Fruit fly (Drosophila melanogaster) whole organism, embryonic: ENCODE measurements around the gene fit.
A peak's percentile ranks its signal among the peaks of the same experiment; 100 is the strongest.

Experiments used
- ATbp ChIP-seq: fragments of 200-800 bp; sonication (Bioruptor generic); optimal IDR thresholded peaks from 2 replicates; lab custom pipeline; 2017; ENCODE audit warnings: missing biosample characterization, mild to moderate bottlenecking, missing genetic modification characterization, missing genetic modification reagents
- Atf3 ChIP-seq: fragments of 200-800 bp; sonication (Bioruptor generic); optimal IDR thresholded peaks from 3 replicates; lab custom pipeline; 2016; ENCODE audit warnings: missing biosample characterization, missing genetic modification characterization
- Bgb ChIP-seq: fragments of 200-800 bp; sonication (Bioruptor generic); IDR thresholded peaks from 2 replicates; pipeline ENCODE4 v1.3.6; 2022; ENCODE audit warnings: missing biosample characterization, missing genetic modification characterization; ENCODE audit not compliant: partially characterized antibody
- CG10209 ChIP-seq: fragments of 200-800 bp; sonication (Bioruptor generic); optimal IDR thresholded peaks from 3 replicates; lab custom pipeline; 2017; ENCODE audit warnings: missing biosample characterization, mild to moderate bottlenecking, missing genetic modification characterization, missing genetic modification reagents
- CG10565 ChIP-seq: fragments of 200-800 bp; sonication (Bioruptor generic); optimal IDR thresholded peaks from 3 replicates; lab custom pipeline; 2016; ENCODE audit warnings: missing biosample characterization, mild to moderate bottlenecking, missing genetic modification characterization
- CG12071 ChIP-seq: fragments of 200-800 bp; sonication (Bioruptor generic); optimal IDR thresholded peaks from 3 replicates; lab custom pipeline; 2018; ENCODE audit warnings: missing biosample characterization, mild to moderate bottlenecking, missing genetic modification characterization
- CG12744 ChIP-seq: fragments of 200-800 bp; sonication (Bioruptor generic); optimal IDR thresholded peaks from 2 replicates; lab custom pipeline; 2016; ENCODE audit warnings: missing biosample characterization, missing genetic modification characterization
- CG17328 ChIP-seq: fragments of 200-800 bp; sonication (Bioruptor generic); IDR thresholded peaks from 2 replicates; pipeline ENCODE4 v1.3.6; 2022; ENCODE audit warnings: missing biosample characterization, missing genetic modification characterization
- CG1792 ChIP-seq: fragments of 200-800 bp; sonication (Bioruptor generic); optimal IDR thresholded peaks from 2 replicates; lab custom pipeline; 2016; ENCODE audit warnings: missing biosample characterization, missing genetic modification characterization
- CG2678 ChIP-seq: fragments of 200-800 bp; sonication (Bioruptor generic); optimal IDR thresholded peaks from 3 replicates; lab custom pipeline; 2019; ENCODE audit warnings: missing biosample characterization, mild to moderate bottlenecking, missing genetic modification characterization, moderate library complexity
- CG2889 ChIP-seq: fragments of 200-800 bp; sonication (Bioruptor generic); IDR thresholded peaks from 3 replicates; pipeline ENCODE4 v1.3.6; 2022; ENCODE audit warnings: missing biosample characterization, missing genetic modification characterization
- CG32767 ChIP-seq: fragments of 200-800 bp; sonication (Bioruptor generic); IDR thresholded peaks from 2 replicates; pipeline ENCODE4 v1.3.6; 2022; ENCODE audit warnings: missing biosample characterization, missing genetic modification characterization
- CG34422 ChIP-seq: fragments of 200-800 bp; sonication (Bioruptor generic); IDR thresholded peaks from 3 replicates; pipeline ENCODE4 v1.3.6; 2022; ENCODE audit warnings: missing biosample characterization, missing genetic modification characterization
- CG5180 ChIP-seq: fragments of 200-800 bp; sonication (Bioruptor generic); optimal IDR thresholded peaks from 3 replicates; lab custom pipeline; 2017; ENCODE audit warnings: missing biosample characterization, missing genetic modification characterization, mild to moderate bottlenecking, moderate library complexity, missing genetic modification reagents
- CG6765 ChIP-seq: fragments of 200-800 bp; sonication (Bioruptor generic); optimal IDR thresholded peaks from 3 replicates; lab custom pipeline; 2017; ENCODE audit warnings: missing biosample characterization, mild to moderate bottlenecking, missing genetic modification characterization
- CG7928 ChIP-seq: fragments of 200-800 bp; sonication (Bioruptor generic); optimal IDR thresholded peaks from 2 replicates; lab custom pipeline; 2017; ENCODE audit warnings: missing biosample characterization, mild to moderate bottlenecking, missing genetic modification characterization
- CG7963 ChIP-seq: fragments of 200-800 bp; sonication (Bioruptor generic); IDR thresholded peaks from 3 replicates; pipeline ENCODE4 v1.3.6; 2022; ENCODE audit warnings: missing biosample characterization, missing genetic modification characterization; ENCODE audit not compliant: partially characterized antibody
- CG8924 ChIP-seq: fragments of 200-800 bp; optimal IDR thresholded peaks from 3 replicates; lab custom pipeline; 2019; ENCODE audit warnings: missing biosample characterization, mild to moderate bottlenecking, missing genetic modification characterization, moderate library complexity
- CrebB ChIP-seq: fragments of 200-800 bp; sonication (Bioruptor generic); optimal IDR thresholded peaks from 3 replicates; lab custom pipeline; 2018; ENCODE audit warnings: missing biosample characterization, mild to moderate bottlenecking, missing genetic modification characterization
- D19B ChIP-seq: fragments of 200-800 bp; sonication (Bioruptor generic); optimal IDR thresholded peaks from 2 replicates; lab custom pipeline; 2017; ENCODE audit warnings: missing biosample characterization, mild to moderate bottlenecking, missing genetic modification characterization
- Drgx ChIP-seq: fragments of 200-800 bp; sonication (Bioruptor generic); IDR thresholded peaks from 2 replicates; pipeline ENCODE4 v1.3.6; 2022; ENCODE audit warnings: missing biosample characterization, missing genetic modification characterization
- Eip74EF ChIP-seq, 2 experiments: fragments of 200-800 bp in 1 of 2; fragments of >200 bp in 1 of 2; sonication (Bioruptor generic) in 1 of 2; optimal IDR thresholded peaks; 2 replicates each; lab custom pipeline; 2017 to 2019; ENCODE audit warnings: missing biosample characterization in 2 of 2, missing genetic modification characterization in 2 of 2, mild to moderate bottlenecking in 1 of 2, moderate library complexity in 1 of 2
- Fer1 ChIP-seq: fragments of 200-800 bp; sonication (Bioruptor generic); optimal IDR thresholded peaks from 2 replicates; lab custom pipeline; 2017; ENCODE audit warnings: missing biosample characterization, mild to moderate bottlenecking, missing genetic modification characterization
- H15 ChIP-seq: fragments of 200-800 bp; sonication (Bioruptor generic); IDR thresholded peaks from 3 replicates; pipeline ENCODE4 v1.3.6; 2022; ENCODE audit warnings: missing biosample characterization, missing genetic modification characterization
- HHEX ChIP-seq: fragments of 200-800 bp; sonication (Bioruptor generic); optimal IDR thresholded peaks from 3 replicates; lab custom pipeline; 2017; ENCODE audit warnings: missing biosample characterization, mild to moderate bottlenecking, missing genetic modification characterization, missing genetic modification reagents
- Hey ChIP-seq: fragments of 200-800 bp; sonication (Bioruptor generic); optimal IDR thresholded peaks from 3 replicates; lab custom pipeline; 2018; ENCODE audit warnings: missing biosample characterization, mild to moderate bottlenecking, missing genetic modification characterization
- Hmr ChIP-seq: fragments of 200-800 bp; sonication (Bioruptor generic); optimal IDR thresholded peaks from 3 replicates; lab custom pipeline; 2017; ENCODE audit warnings: mild to moderate bottlenecking, missing biosample characterization, missing genetic modification reagents, missing genetic modification characterization
- MESR4 ChIP-seq: fragments of 200-800 bp; sonication (Bioruptor generic); optimal IDR thresholded peaks from 2 replicates; lab custom pipeline; 2018; ENCODE audit warnings: missing biosample characterization, mild to moderate bottlenecking, missing genetic modification characterization, moderate library complexity
- Mrtf ChIP-seq: fragments of 200-800 bp; sonication (Bioruptor generic); IDR thresholded peaks from 3 replicates; pipeline ENCODE4 v1.3.6; 2022; ENCODE audit warnings: missing biosample characterization, missing genetic modification characterization
- Myb ChIP-seq: fragments of 200-800 bp; sonication (Bioruptor generic); optimal IDR thresholded peaks from 2 replicates; lab custom pipeline; 2016; ENCODE audit warnings: missing biosample characterization, missing genetic modification characterization
- Rfx ChIP-seq: fragments of 200-800 bp; sonication (Bioruptor generic); IDR thresholded peaks from 2 replicates; pipeline ENCODE4 v1.3.6; 2022; ENCODE audit warnings: missing biosample characterization, missing genetic modification characterization
- Rx ChIP-seq: fragments of 200-800 bp; sonication (Bioruptor generic); IDR thresholded peaks from 2 replicates; pipeline ENCODE4 v1.3.6; 2022; ENCODE audit warnings: missing biosample characterization, missing genetic modification characterization
- Six4 ChIP-seq: fragments of 200-800 bp; sonication (Bioruptor generic); optimal IDR thresholded peaks from 2 replicates; lab custom pipeline; 2016; ENCODE audit warnings: missing biosample characterization, missing genetic modification characterization
- ap ChIP-seq: fragments of 200-800 bp; sonication (Bioruptor generic); IDR thresholded peaks from 2 replicates; pipeline ENCODE4 v1.3.6; 2022; ENCODE audit warnings: missing biosample characterization, missing genetic modification characterization
- caup ChIP-seq: fragments of 200-800 bp; sonication (Bioruptor generic); optimal IDR thresholded peaks from 3 replicates; lab custom pipeline; 2017; ENCODE audit warnings: missing biosample characterization, mild to moderate bottlenecking, missing genetic modification characterization, moderate library complexity; ENCODE audit not compliant: severe bottlenecking
- dmrt11E ChIP-seq: fragments of 200-800 bp; sonication (Bioruptor generic); optimal IDR thresholded peaks from 3 replicates; lab custom pipeline; 2018; ENCODE audit warnings: missing biosample characterization, mild to moderate bottlenecking, missing genetic modification characterization, moderate library complexity
- dysf ChIP-seq: fragments of 200-800 bp; sonication (Bioruptor generic); IDR thresholded peaks from 3 replicates; pipeline ENCODE4 v1.3.6; 2022; ENCODE audit warnings: missing biosample characterization, missing genetic modification characterization
- en ChIP-seq: fragments of 200-800 bp; sonication (Bioruptor generic); optimal IDR thresholded peaks from 2 replicates; lab custom pipeline; 2016; ENCODE audit warnings: missing biosample characterization, missing genetic modification characterization
- eyg ChIP-seq: fragments of 200-800 bp; sonication (Bioruptor generic); optimal IDR thresholded peaks from 3 replicates; lab custom pipeline; 2016; ENCODE audit warnings: missing biosample characterization, missing genetic modification characterization
- h ChIP-seq: fragments of >200 bp; optimal IDR thresholded peaks from 2 replicates; lab custom pipeline; 2017
- luna ChIP-seq: fragments of 200-800 bp; sonication (Bioruptor generic); optimal IDR thresholded peaks from 2 replicates; lab custom pipeline; 2016; ENCODE audit warnings: missing biosample characterization, missing genetic modification characterization
- p53 ChIP-seq: fragments of 200-800 bp; sonication (Bioruptor generic); optimal IDR thresholded peaks from 2 replicates; lab custom pipeline; 2016; ENCODE audit warnings: missing biosample characterization, missing genetic modification characterization
- peb ChIP-seq: fragments of 200-800 bp; sonication (Bioruptor generic); IDR thresholded peaks from 2 replicates; pipeline ENCODE4 v1.3.6; 2022; ENCODE audit warnings: missing biosample characterization, missing genetic modification characterization
- pfk ChIP-seq: fragments of 200-800 bp; sonication (Bioruptor generic); optimal IDR thresholded peaks from 2 replicates; lab custom pipeline; 2018; ENCODE audit warnings: missing biosample characterization, mild to moderate bottlenecking, missing genetic modification characterization, moderate library complexity
- stwl ChIP-seq: fragments of 200-800 bp; sonication (Bioruptor generic); optimal IDR thresholded peaks from 3 replicates; lab custom pipeline; 2018; ENCODE audit warnings: missing biosample characterization, mild to moderate bottlenecking, missing genetic modification characterization, moderate library complexity
- toy ChIP-seq: fragments of 200-800 bp; sonication (Bioruptor generic); IDR thresholded peaks from 2 replicates; pipeline ENCODE4 v1.3.6; 2022; ENCODE audit warnings: missing biosample characterization, missing genetic modification characterization
- ttk ChIP-seq: fragments of 200-800 bp; sonication (Bioruptor generic); IDR thresholded peaks from 2 replicates; pipeline ENCODE4 v2.1.2; 2022; ENCODE audit warnings: missing biosample characterization, missing genetic modification characterization
- unc-4 ChIP-seq: fragments of 200-800 bp; sonication (Bioruptor generic); IDR thresholded peaks from 2 replicates; pipeline ENCODE4 v1.3.6; 2022; ENCODE audit warnings: missing biosample characterization, missing genetic modification characterization; ENCODE audit not compliant: partially characterized antibody
- zen ChIP-seq: fragments of 200-800 bp; sonication (Bioruptor generic); optimal IDR thresholded peaks from 3 replicates; lab custom pipeline; 2018; ENCODE audit warnings: missing biosample characterization, mild to moderate bottlenecking, missing genetic modification characterization, moderate library complexity

The fit gene

DNA sequence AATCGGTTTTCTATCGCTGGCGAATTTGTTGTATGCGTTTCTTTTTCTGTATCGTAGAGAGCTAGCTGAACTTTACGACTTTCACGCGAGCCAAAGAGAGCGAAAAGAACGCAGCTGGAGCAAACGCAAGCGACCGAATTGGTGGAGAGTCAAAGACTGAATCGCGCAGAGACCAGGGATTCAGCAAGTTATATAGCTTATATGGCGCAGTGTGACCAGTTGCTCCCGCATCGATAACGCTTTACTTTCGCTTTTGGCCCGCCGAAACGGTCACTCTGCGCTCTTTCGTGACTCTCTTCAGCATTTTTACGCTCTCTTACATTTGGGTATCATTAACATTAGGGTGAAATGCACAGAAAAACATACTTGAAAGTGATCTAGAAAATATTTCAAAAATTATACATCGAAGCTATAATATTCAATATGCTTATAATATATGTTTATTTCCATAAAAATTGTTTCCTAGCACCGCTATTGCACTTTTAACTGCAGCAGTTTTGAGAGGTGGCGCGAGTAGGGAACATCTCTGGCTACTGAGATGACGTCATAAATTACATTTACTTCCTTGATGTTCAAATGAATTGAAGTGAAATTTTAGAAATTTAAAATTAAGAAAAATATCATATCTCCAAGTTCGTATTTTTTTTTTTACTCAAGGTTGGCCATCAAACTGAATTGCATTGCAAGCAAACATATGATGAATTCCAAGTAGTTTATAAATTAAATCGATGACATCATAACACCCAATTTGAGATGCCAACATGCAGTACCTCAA lies 28.0 kb downstream of the fit start, which contains the start of gene glec (continued):
- TF ChIP-seq CG6765 (no peak), toy (GFP tag; lab: Robert Waterston, UW) (no peak), h (lab: Kevin White, UChicago) (no peak), pfk (GFP tag; lab: Kevin White, UChicago) (peak; percentile 53), CrebB (tag; lab: Kevin White, UChicago) (peak; percentile 46), Hey (tag; lab: Kevin White, UChicago) (no peak), caup (GFP tag; lab: Kevin White, UChicago) (peak; percentile 69), CG10565 (GFP tag; lab: Kevin White, UChicago) (no peak), CG17328 (GFP tag; lab: Robert Waterston, UW) (peak; percentile 45; the same call in 1 of the 2 replicates), MESR4 (GFP tag; lab: Kevin White, UChicago) (peak; percentile 22), ap (GFP tag; lab: Robert Waterston, UW) (0 out of 2 replicates have a peak, but pooled peaks have one; percentile 24), HHEX (GFP tag; lab: Kevin White, UChicago) (peak; percentile 5), H15 (no peak), CG7928 (GFP tag; lab: Kevin White, UChicago) (peak; percentile 63), CG2889 (no peak), CG32767 (GFP tag; lab: Robert Waterston, UW) (no peak), Six4 (GFP tag; lab: Kevin White, UChicago) (no peak), CG34422 (peak; percentile 65; the same call in 1 of the 3 replicates), CG12744 (GFP tag; lab: Kevin White, UChicago) (no peak), Mrtf (GFP tag; lab: Robert Waterston, UW) (no peak), CG5180 (no peak), Drgx (GFP tag; lab: Robert Waterston, UW) (peak; percentile 41; the same call in 1 of the 2 replicates), unc-4 (peak; percentile 46), Myb (GFP tag; lab: Kevin White, UChicago) (peak; percentile 9), Atf3 (GFP tag; lab: Kevin White, UChicago) (peak; percentile 36), peb (GFP tag; lab: Robert Waterston, UW) (no peak), en (GFP tag; lab: Kevin White, UChicago) (no peak), CG10209 (GFP tag; lab: Kevin White, UChicago) (no peak), eyg (no peak), stwl (tag; lab: Kevin White, UChicago) (peak; percentile 70), CG1792 (GFP tag; lab: Kevin White, UChicago) (peak; percentile 7), CG2678 (no peak), CG8924 (tag; lab: Kevin White, UChicago) (peak; percentile 52), Bgb (peak; percentile 73), Eip74EF (GFP tag; optimal IDR thresholded peaks at IDR 0.05; lab: Kevin White, UChicago) (peak in 1 of 2 experiments; percentile 17), p53 (GFP tag; lab: Kevin White, UChicago) (no peak), Rx (GFP tag; lab: Robert Waterston, UW) (peak; percentile 41; the same call in 1 of the 2 replicates), D19B (GFP tag; lab: Kevin White, UChicago) (no peak), dysf (GFP tag; lab: Robert Waterston, UW) (no peak), dmrt11E (tag; lab: Kevin White, UChicago) (peak; percentile 56), CG7963 (GFP tag; lab: Robert Waterston, UW) (no peak; the same call in 2 of the 3 replicates), zen (tag; lab: Kevin White, UChicago) (peak; percentile 5), Rfx (peak; percentile 34; the same call in 1 of the 2 replicates), CG12071 (GFP tag; lab: Kevin White, UChicago) (peak; percentile 53), ATbp (GFP tag; lab: Kevin White, UChicago) (peak; percentile 6), Fer1 (GFP tag; lab: Kevin White, UChicago) (peak; percentile 60), luna (GFP tag; lab: Kevin White, UChicago) (no peak), Hmr (GFP tag; lab: Kevin White, UChicago) (peak; percentile 61), ttk (GFP tag; lab: Robert Waterston, UW) (peak; percentile 46; the same call in 1 of the 2 replicates)
